Worm (Caenorhabditis elegans): Measurements from ENCODE around the gene K04G11.1.
A peak's percentile ranks its signal among the peaks of the same experiment; 100 is the strongest.

ce11 chrX:14297209-14297608, 38.1 kb upstream of the K04G11.1 start:
- TF ChIP-seq F49E8.2 (tag; optimal IDR thresholded peaks at IDR 0.05; ENCODE audit: insufficient read depth) (no peak), sea-2 (GFP tag; IDR thresholded peaks at IDR 0.05) (no peak), K11D2.4 (GFP tag; IDR thresholded peaks at IDR 0.05) (0 out of 2 replicates have a peak, but pooled peaks have one; percentile 29)
